Fruit fly (Drosophila melanogaster) whole organism, embryonic: ENCODE data around the gene DENR.

Source experiments
- CG12155 ChIP-seq: fragments of 200-800 bp; sonication (Bioruptor generic); optimal IDR thresholded peaks from 3 replicates; lab custom pipeline; 2016; ENCODE audit warnings: missing biosample characterization, missing genetic modification characterization
- CG16779 ChIP-seq: fragments of 200-800 bp; sonication (Bioruptor generic); IDR thresholded peaks from 2 replicates; pipeline ENCODE4 v1.3.6; 2022; ENCODE audit warnings: missing biosample characterization, missing genetic modification characterization
- CG18011 ChIP-seq: fragments of 200-800 bp; sonication (Bioruptor generic); optimal IDR thresholded peaks from 2 replicates; lab custom pipeline; 2017; ENCODE audit warnings: missing biosample characterization, missing genetic modification characterization, mild to moderate bottlenecking, moderate library complexity, missing genotype
- CG7372 ChIP-seq: fragments of 200-800 bp; sonication (Bioruptor generic); IDR thresholded peaks from 2 replicates; pipeline ENCODE4 v1.3.6; 2022; ENCODE audit warnings: missing biosample characterization, missing genetic modification characterization
- Pdp1 ChIP-seq, 2 experiments: fragments of 200-800 bp; sonication (Bioruptor generic); optimal IDR thresholded peaks; 3 replicates each; lab custom pipeline; 2016; ENCODE audit warnings: missing biosample characterization in 2 of 2, missing genetic modification characterization in 2 of 2, mild to moderate bottlenecking in 1 of 2, moderate library complexity in 1 of 2

dm6 chrX:16890599-16890998 lies 4.2 kb upstream of the DENR start:
- no peak for TF ChIP-seq CG7372 (GFP tag; lab: Robert Waterston, UW)
- no peak for TF ChIP-seq Pdp1 (GFP tag; optimal IDR thresholded peaks at IDR 0.05; lab: Kevin White, UChicago)
- no peak for TF ChIP-seq CG18011
- TF ChIP-seq CG16779 (GFP tag; lab: Robert Waterston, UW): no peak
- no peak for TF ChIP-seq CG12155
